Fruit fly (Drosophila melanogaster): ENCODE measurements around the gene Hsp22.
A peak's percentile ranks its signal among the peaks of the same experiment; 100 is the strongest.

Gene Hsp22

DNA sequence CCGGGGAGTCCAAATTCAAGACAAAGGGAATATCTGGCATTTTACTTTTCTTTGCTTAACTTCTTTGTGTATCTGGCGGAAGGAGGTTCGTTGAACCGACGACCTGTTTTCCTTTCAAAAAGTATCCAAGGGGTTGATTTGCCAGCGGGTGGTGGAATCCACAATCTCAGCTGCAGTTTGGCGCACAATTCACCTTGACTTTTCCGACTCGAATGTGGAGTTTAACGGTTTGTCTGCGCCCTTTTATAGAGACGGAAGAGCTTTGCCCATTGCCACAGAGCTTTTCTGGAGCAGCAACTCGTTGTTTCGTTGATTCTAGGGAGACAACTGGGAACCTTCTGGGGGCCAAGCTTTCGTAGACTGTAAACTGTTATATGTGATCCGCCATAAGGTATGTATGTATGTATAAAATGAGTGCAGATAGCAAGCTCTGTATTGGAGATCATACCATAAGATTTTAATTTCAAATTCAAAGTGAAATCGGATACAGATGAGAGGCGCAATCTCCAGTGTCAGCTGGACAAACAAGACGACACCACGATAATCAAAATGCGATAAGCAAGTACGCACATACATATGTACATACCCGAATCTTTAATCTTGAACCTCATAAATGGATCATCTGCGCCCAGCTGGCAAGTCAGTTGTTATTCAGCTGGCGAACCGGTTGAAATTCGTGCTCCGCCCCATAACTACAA lies at the start of gene Hsp22, which contains the start of the genes Hsp67Bc and CG4456:
Gene Hsp22 (plus strand): TSS at position 654 of the 698 bp plus-strand sequence.
Gene Hsp67Bc (minus strand): TSS at position 220 of the 698 bp plus-strand sequence.
Gene CG4456 (plus strand): TSS at position 445 of the 698 bp plus-strand sequence.
- TF ChIP-seq vri (GFP tag; optimal IDR thresholded peaks at IDR 0.05) (no peak), CG9139 (GFP tag; optimal IDR thresholded peaks at IDR 0.05) (no peak), CG8319 (GFP tag; optimal IDR thresholded peaks at IDR 0.05) (no peak), CG8632 (GFP tag; optimal IDR thresholded peaks at IDR 0.05) (no peak), salr (GFP tag; optimal IDR thresholded peaks at IDR 0.05) (no peak), dsx (GFP tag; optimal IDR thresholded peaks at IDR 0.05; ENCODE audit: poor library complexity, severe bottlenecking) (peak; percentile 23), ss (GFP tag; optimal IDR thresholded peaks at IDR 0.05) (peak; percentile 50 to 53), CG34406 (GFP tag; optimal IDR thresholded peaks at IDR 0.05) (no peak), Eip93F (GFP tag; optimal IDR thresholded peaks at IDR 0.05) (no peak), net (GFP tag; optimal IDR thresholded peaks at IDR 0.05) (no peak), cyc (GFP tag; optimal IDR thresholded peaks at IDR 0.05) (no peak), Eip78C (GFP tag) (peak; percentile 58), lz (GFP tag; optimal IDR thresholded peaks at IDR 0.05) (no peak), esn (GFP tag; optimal IDR thresholded peaks at IDR 0.05) (no peak), topi (GFP tag; optimal IDR thresholded peaks at IDR 0.05) (no peak), CG32006 (GFP tag; optimal IDR thresholded peaks at IDR 0.05) (no peak), Smox (GFP tag; optimal IDR thresholded peaks at IDR 0.05) (no peak), Sox14 (GFP tag; optimal IDR thresholded peaks at IDR 0.05) (peak; percentile 36), CG3919 (GFP tag; optimal IDR thresholded peaks at IDR 0.05) (no peak), fd59A (GFP tag; optimal IDR thresholded peaks at IDR 0.05) (no peak), CG6792 (GFP tag; optimal IDR thresholded peaks at IDR 0.05) (no peak), CG16779 (tag; optimal IDR thresholded peaks at IDR 0.05) (no peak), dac (GFP tag; optimal IDR thresholded peaks at IDR 0.05) (no peak), CG11294 (GFP tag; IDR thresholded peaks at IDR 0.05) (no peak), CG10669 (GFP tag; optimal IDR thresholded peaks at IDR 0.05) (no peak), Eip75B (GFP tag; optimal IDR thresholded peaks at IDR 0.05) (peak; percentile 13), achi (GFP tag; optimal IDR thresholded peaks at IDR 0.05) (no peak), svp (GFP tag) (peak; percentile 66), CG11902 (GFP tag; optimal IDR thresholded peaks at IDR 0.05) (no peak), eg (GFP tag; IDR thresholded peaks at IDR 0.05) (0 out of 3 replicates have a peak, but pooled peaks have one; percentile 21), Ets21C (GFP tag; optimal IDR thresholded peaks at IDR 0.05) (no peak), Gug (GFP tag; IDR thresholded peaks at IDR 0.05) (no peak), CG6854 (GFP tag; optimal IDR thresholded peaks at IDR 0.05) (peak; percentile 18), CG31627 (GFP tag; optimal IDR thresholded peaks at IDR 0.05) (no peak), fkh (GFP tag; optimal IDR thresholded peaks at IDR 0.05) (peak; percentile 60), CG11762 (GFP tag; optimal IDR thresholded peaks at IDR 0.05; ENCODE audit: insufficient read depth) (no peak)

DNA sequence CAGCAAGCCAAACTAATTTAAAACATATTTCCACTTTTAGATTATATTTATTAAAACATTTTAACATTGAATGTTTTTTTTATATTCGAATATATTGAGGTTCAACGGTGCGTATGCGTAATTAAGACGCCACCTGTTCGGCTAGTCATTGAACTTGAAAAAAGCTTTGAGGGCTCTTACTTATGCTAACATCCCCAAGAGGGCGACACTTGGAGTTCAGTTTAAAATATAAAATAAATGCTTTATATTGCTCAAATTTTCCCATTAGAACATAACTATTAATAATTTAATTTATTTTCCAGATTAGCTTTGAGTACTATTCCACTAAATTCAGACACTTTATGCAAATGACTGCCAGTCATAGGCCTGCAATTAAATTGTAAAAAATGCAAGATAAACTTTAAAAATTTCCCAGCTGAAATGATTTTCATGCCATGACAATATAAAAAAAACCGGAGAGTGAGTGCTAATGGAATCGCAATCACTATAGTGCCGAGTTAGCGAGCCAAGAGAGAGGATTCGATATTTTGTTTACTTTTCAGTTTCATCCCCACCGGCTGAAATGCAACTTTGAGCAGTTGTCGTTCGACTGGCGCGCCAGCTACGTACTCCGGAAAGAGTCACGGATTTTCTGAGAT lies 38.9 kb upstream of the Hsp22 start, which contains the start of gene PGRP-LA:
Gene PGRP-LA (plus strand): TSS at position 588 of the 638 bp plus-strand sequence.
- TF ChIP-seq CG16779 (tag; optimal IDR thresholded peaks at IDR 0.05), result no peak
- TF ChIP-seq CG1621 (tag; optimal IDR thresholded peaks at IDR 0.05), result no peak
- TF ChIP-seq CG9139 (GFP tag; optimal IDR thresholded peaks at IDR 0.05), result no peak
- no peak for TF ChIP-seq net (GFP tag; optimal IDR thresholded peaks at IDR 0.05)
- no peak for TF ChIP-seq CG8632 (GFP tag; optimal IDR thresholded peaks at IDR 0.05)
- TF ChIP-seq Eip75B (GFP tag; optimal IDR thresholded peaks at IDR 0.05), result no peak
- TF ChIP-seq vri (GFP tag; optimal IDR thresholded peaks at IDR 0.05), result no peak
- no peak for TF ChIP-seq CG6808 (GFP tag; optimal IDR thresholded peaks at IDR 0.05)
- no peak for TF ChIP-seq Smox (GFP tag; optimal IDR thresholded peaks at IDR 0.05)
- TF ChIP-seq Sox14 (GFP tag; optimal IDR thresholded peaks at IDR 0.05), result peak; percentile 10
- no peak for TF ChIP-seq CG11294 (GFP tag; IDR thresholded peaks at IDR 0.05)
- TF ChIP-seq CG6792 (GFP tag; optimal IDR thresholded peaks at IDR 0.05), result no peak
- no peak for TF ChIP-seq CG6854 (GFP tag; optimal IDR thresholded peaks at IDR 0.05)
- TF ChIP-seq fd85E (GFP tag; optimal IDR thresholded peaks at IDR 0.05), result no peak
- no peak for TF ChIP-seq CG11762 (GFP tag; optimal IDR thresholded peaks at IDR 0.05; ENCODE audit: insufficient read depth)
- no peak for TF ChIP-seq spab (GFP tag; optimal IDR thresholded peaks at IDR 0.05)
- no peak for TF ChIP-seq Hr38 (GFP tag; optimal IDR thresholded peaks at IDR 0.05)
- peak; percentile 21; the same call in 1 of the 3 replicates for TF ChIP-seq CG6163 (GFP tag; IDR thresholded peaks at IDR 0.05)
- no peak for TF ChIP-seq svp (GFP tag)
- no peak for TF ChIP-seq salr (GFP tag; optimal IDR thresholded peaks at IDR 0.05)
- no peak for TF ChIP-seq ss (GFP tag; optimal IDR thresholded peaks at IDR 0.05)
- TF ChIP-seq CG10631 (GFP tag; optimal IDR thresholded peaks at IDR 0.05), result no peak
- no peak for TF ChIP-seq Sox15 (GFP tag; optimal IDR thresholded peaks at IDR 0.05)
- peak; percentile 37 for TF ChIP-seq OdsH (GFP tag; optimal IDR thresholded peaks at IDR 0.05)
- TF ChIP-seq Hr4 (GFP tag; optimal IDR thresholded peaks at IDR 0.05), result peak; percentile 26
- peak; percentile 44 for TF ChIP-seq cyc (GFP tag; optimal IDR thresholded peaks at IDR 0.05)
- peak; percentile 31 for TF ChIP-seq Sox102F (GFP tag; optimal IDR thresholded peaks at IDR 0.05)
